Worm (Caenorhabditis elegans) whole organism, L2 larva: ENCODE results near the gene cdh-10.

Source experiments
- C34F6.9 ChIP-seq: fragments of 150-350 bp; optimal IDR thresholded peaks from 2 replicates; lab custom pipeline; 2014; ENCODE audit warnings: missing biosample characterization, missing genetic modification characterization
- F13H6.1 ChIP-seq: sonication (generic microtip); optimal IDR thresholded peaks from 2 replicates; lab custom pipeline; 2016; ENCODE audit warnings: missing genetic modification characterization, missing compliant biosample characterization
- R02D3.7 ChIP-seq: fragments of 150-350 bp; optimal IDR thresholded peaks from 2 replicates; lab custom pipeline; 2014; ENCODE audit warnings: missing biosample characterization, missing genetic modification characterization
- ZK546.5 ChIP-seq: sonication (generic microtip); optimal IDR thresholded peaks from 2 replicates; lab custom pipeline; 2017; ENCODE audit warnings: missing biosample characterization, missing genetic modification characterization
- aly-2 ChIP-seq: fragments of 150-350 bp; optimal IDR thresholded peaks from 2 replicates; lab custom pipeline; 2014; ENCODE audit warnings: missing biosample characterization, missing genetic modification characterization
- ama-1 ChIP-seq: fragments of 150-350 bp; optimal IDR thresholded peaks from 2 replicates; lab custom pipeline; 2018; ENCODE audit warnings: inconsistent platforms
- ceh-82 ChIP-seq: fragments of 150-350 bp; optimal IDR thresholded peaks from 2 replicates; lab custom pipeline; 2014; ENCODE audit warnings: missing biosample characterization, missing genetic modification characterization
- egl-27 ChIP-seq: sonication (generic microtip); optimal IDR thresholded peaks from 3 replicates; lab custom pipeline; 2017; ENCODE audit warnings: missing biosample characterization, missing genetic modification reagents, missing genetic modification characterization
- elt-1 ChIP-seq: fragments of 150-350 bp; optimal IDR thresholded peaks from 2 replicates; lab custom pipeline; 2014; ENCODE audit warnings: missing biosample characterization, missing genetic modification characterization
- elt-3 ChIP-seq: sonication (generic microtip); optimal IDR thresholded peaks from 2 replicates; lab custom pipeline; 2017; ENCODE audit warnings: missing biosample characterization, missing genetic modification characterization
- fos-1 ChIP-seq: fragments of 150-350 bp; optimal IDR thresholded peaks from 2 replicates; lab custom pipeline; 2014; ENCODE audit warnings: missing biosample characterization, missing genetic modification characterization
- gmeb-1 ChIP-seq: fragments of 150-350 bp; optimal IDR thresholded peaks from 2 replicates; lab custom pipeline; 2014; ENCODE audit warnings: missing biosample characterization, missing genetic modification characterization
- lin-11 ChIP-seq: fragments of 150-350 bp; sonication (generic microtip); optimal IDR thresholded peaks from 2 replicates; lab custom pipeline; 2014; ENCODE audit warnings: missing biosample characterization, missing genetic modification characterization, inconsistent platforms, mixed read lengths
- lin-13 ChIP-seq: fragments of 150-350 bp; optimal IDR thresholded peaks from 2 replicates; lab custom pipeline; 2014; ENCODE audit warnings: missing biosample characterization, missing genetic modification reagents, missing genetic modification characterization
- lin-39 ChIP-seq: fragments of 150-350 bp; optimal IDR thresholded peaks from 2 replicates; lab custom pipeline; 2014; ENCODE audit warnings: missing biosample characterization, missing genetic modification reagents, missing genetic modification characterization
- lsy-2 ChIP-seq, 2 experiments: fragments of 150-350 bp in 1 of 2; sonication (generic microtip) in 1 of 2; optimal IDR thresholded peaks; 2 replicates each; lab custom pipeline; 2014 to 2017; ENCODE audit warnings: missing biosample characterization in 2 of 2, missing genetic modification characterization in 2 of 2
- mab-5 ChIP-seq: fragments of 150-350 bp; optimal IDR thresholded peaks from 2 replicates; lab custom pipeline; 2014; ENCODE audit warnings: missing biosample characterization, missing genetic modification characterization
- mbf-1 ChIP-seq: sonication (generic microtip); optimal IDR thresholded peaks from 2 replicates; lab custom pipeline; 2017; ENCODE audit warnings: missing biosample characterization, missing genetic modification characterization
- mdl-1 ChIP-seq, 2 experiments: fragments of 150-350 bp in 1 of 2; sonication (generic microtip) in 1 of 2; optimal IDR thresholded peaks; 2 replicates each; lab custom pipeline; 2017; ENCODE audit warnings: missing biosample characterization in 2 of 2, missing genetic modification characterization in 2 of 2
- nhr-129 ChIP-seq: fragments of 150-350 bp; optimal IDR thresholded peaks from 2 replicates; lab custom pipeline; 2014; ENCODE audit warnings: missing biosample characterization, missing genetic modification characterization
- nhr-21 ChIP-seq: fragments of 150-350 bp; optimal IDR thresholded peaks from 2 replicates; lab custom pipeline; 2014; ENCODE audit warnings: missing biosample characterization, missing genetic modification characterization
- nhr-23 ChIP-seq: fragments of 150-350 bp; optimal IDR thresholded peaks from 2 replicates; lab custom pipeline; 2014; ENCODE audit warnings: missing biosample characterization, missing genetic modification reagents, missing genetic modification characterization
- nhr-25 ChIP-seq: fragments of 150-350 bp; sonication (generic microtip); optimal IDR thresholded peaks from 3 replicates; lab custom pipeline; 2014; ENCODE audit warnings: missing biosample characterization, missing genetic modification characterization
- nhr-6 ChIP-seq: fragments of 150-350 bp; optimal IDR thresholded peaks from 2 replicates; lab custom pipeline; 2014; ENCODE audit warnings: missing biosample characterization, missing genetic modification characterization
- nhr-77 ChIP-seq: fragments of 150-350 bp; optimal IDR thresholded peaks from 2 replicates; lab custom pipeline; 2014; ENCODE audit warnings: missing biosample characterization, missing genetic modification characterization
- peb-1 ChIP-seq: fragments of 150-350 bp; optimal IDR thresholded peaks from 2 replicates; lab custom pipeline; 2014; ENCODE audit warnings: missing biosample characterization, missing genetic modification characterization
- skn-1 ChIP-seq: sonication (generic microtip); optimal IDR thresholded peaks from 2 replicates; lab custom pipeline; 2017; ENCODE audit warnings: missing biosample characterization, missing genetic modification characterization
- sma-3 ChIP-seq: sonication (generic microtip); optimal IDR thresholded peaks from 2 replicates; lab custom pipeline; 2016; ENCODE audit warnings: missing genetic modification reagents, missing genetic modification characterization, missing compliant biosample characterization
- sma-9 ChIP-seq, 2 experiments: fragments of 150-350 bp in 1 of 2; sonication (generic microtip) in 1 of 2; optimal IDR thresholded peaks; 2 replicates each; lab custom pipeline; 2014 to 2016; ENCODE audit warnings: missing genetic modification characterization in 2 of 2, mild to moderate bottlenecking in 1 of 2, missing biosample characterization in 1 of 2, missing compliant biosample characterization in 1 of 2, missing genetic modification reagents in 1 of 2, moderate library complexity in 1 of 2
- snpc-4 ChIP-seq: fragments of 150-350 bp; optimal IDR thresholded peaks from 2 replicates; lab custom pipeline; 2014; ENCODE audit warnings: missing biosample characterization, missing genetic modification characterization
- unc-39 ChIP-seq: fragments of 150-350 bp; optimal IDR thresholded peaks from 2 replicates; lab custom pipeline; 2014; ENCODE audit warnings: missing biosample characterization, missing genetic modification characterization
- unc-55 ChIP-seq: fragments of 150-350 bp; sonication (generic microtip); optimal IDR thresholded peaks from 3 replicates; lab custom pipeline; 2014; ENCODE audit warnings: missing biosample characterization, missing genetic modification reagents, missing genetic modification characterization
- unc-62 ChIP-seq: fragments of 150-350 bp; optimal IDR thresholded peaks from 2 replicates; lab custom pipeline; 2014; ENCODE audit warnings: missing biosample characterization, missing genetic modification reagents, missing genetic modification characterization
- zag-1 ChIP-seq: fragments of 150-350 bp; optimal IDR thresholded peaks from 2 replicates; lab custom pipeline; 2014; ENCODE audit warnings: missing biosample characterization, missing genetic modification characterization
- ztf-1 ChIP-seq: fragments of 200-800 bp; sonication (Bioruptor generic); conservative IDR thresholded peaks from 2 replicates; pipeline ENCODE4 v1.3.6; 2022; ENCODE audit warnings: missing genetic modification characterization, missing compliant biosample characterization

The cdh-10 gene

DNA sequence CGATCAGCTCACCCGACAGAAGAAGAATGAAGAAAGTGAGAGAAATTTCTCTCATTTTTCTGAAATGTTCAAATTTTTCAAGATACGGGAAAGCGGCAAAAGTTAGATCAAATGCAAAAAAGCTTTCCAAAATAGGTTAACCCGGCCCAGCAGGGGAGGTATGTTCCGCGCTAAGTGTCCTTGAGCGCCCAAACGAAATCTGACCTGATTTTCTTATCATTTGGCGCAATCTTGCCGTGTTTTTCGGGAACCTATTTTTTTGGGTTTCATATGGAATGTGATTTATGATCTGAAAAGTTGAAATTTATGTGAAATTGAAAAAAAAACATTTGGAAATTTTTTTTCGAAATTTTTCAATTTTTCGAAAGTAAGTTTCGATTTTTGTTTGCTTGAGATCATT, at the start of gene cdh-10:
cdh-10 (minus strand) TSS at position 59 of the 400 bp plus-strand sequence.
- TF ChIP-seq aly-2: no peak
- no peak for TF ChIP-seq ztf-1

DNA sequence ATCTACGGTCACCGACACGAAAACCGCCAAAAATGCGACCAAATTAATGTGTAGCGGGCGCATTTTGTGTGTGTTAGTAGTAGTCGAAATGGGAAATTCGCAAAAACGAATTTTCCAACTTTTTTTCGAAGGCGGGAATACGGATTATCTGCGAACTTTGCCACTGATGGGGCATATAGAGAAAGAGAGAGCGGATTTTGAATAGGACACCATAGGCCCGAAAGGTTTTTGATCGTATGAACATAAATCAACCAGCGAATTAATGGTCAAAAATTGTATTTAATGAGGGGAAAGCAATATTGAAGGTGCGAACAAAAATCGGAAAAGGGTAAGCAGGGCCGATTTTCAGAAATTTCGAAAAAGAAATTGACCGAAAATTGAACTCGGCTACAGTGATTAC, 44.7 kb upstream of the cdh-10 start, which contains the start of gene Y69A2AR.22:
Y69A2AR.22 (minus strand) TSS at position 101 of the 400 bp plus-strand sequence.
- TF ChIP-seq nhr-23 (no peak), mbf-1 (tag; lab: Kevin White, UChicago) (no peak), nhr-25 (tag; lab: Kevin White, UChicago) (no peak)

DNA sequence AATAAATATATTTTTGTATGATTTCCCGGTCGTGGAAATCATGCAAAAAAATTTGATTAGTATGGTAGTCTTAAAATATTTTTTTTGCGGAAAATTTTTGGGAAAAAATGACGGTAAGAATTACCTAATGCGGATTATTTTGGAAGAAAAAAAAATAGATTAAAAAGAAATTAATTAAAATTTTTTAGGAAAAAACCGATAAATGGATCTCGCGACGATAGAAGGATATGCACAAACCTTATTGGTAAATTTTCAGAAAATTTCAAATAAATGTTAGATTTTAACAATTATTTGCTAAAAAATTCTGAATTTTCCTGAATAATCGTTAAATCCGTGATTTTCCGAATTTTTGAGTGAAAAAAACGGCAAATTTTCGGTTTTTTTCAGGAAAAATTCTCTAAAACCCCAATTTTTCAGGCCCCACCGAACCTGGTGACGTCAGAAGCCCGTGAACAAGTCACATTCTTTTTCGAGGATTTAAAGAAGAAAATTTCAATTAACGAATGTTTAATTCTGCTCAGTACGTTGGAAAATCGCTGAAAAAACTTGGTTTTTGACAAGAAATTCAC, 34.5 kb upstream of the cdh-10 start, which contains the start of gene Y69A2AR.16:
Y69A2AR.16 (plus strand) TSS at position 189 of the 569 bp plus-strand sequence.
- TF ChIP-seq mab-5 (tag; lab: Kevin White, UChicago) (no peak), ceh-82 (tag; lab: Kevin White, UChicago) (no peak), nhr-77 (tag; lab: Kevin White, UChicago) (no peak), lin-13 (GFP tag; lab: Kevin White, UChicago) (no peak), ZK546.5 (no peak), unc-39 (tag; lab: Kevin White, UChicago) (no peak), nhr-129 (tag; lab: Kevin White, UChicago) (no peak), lsy-2 (tag; optimal IDR thresholded peaks at IDR 0.05; lab: Kevin White, UChicago) (peak in 1 of 2 experiments; percentile 22)

DNA sequence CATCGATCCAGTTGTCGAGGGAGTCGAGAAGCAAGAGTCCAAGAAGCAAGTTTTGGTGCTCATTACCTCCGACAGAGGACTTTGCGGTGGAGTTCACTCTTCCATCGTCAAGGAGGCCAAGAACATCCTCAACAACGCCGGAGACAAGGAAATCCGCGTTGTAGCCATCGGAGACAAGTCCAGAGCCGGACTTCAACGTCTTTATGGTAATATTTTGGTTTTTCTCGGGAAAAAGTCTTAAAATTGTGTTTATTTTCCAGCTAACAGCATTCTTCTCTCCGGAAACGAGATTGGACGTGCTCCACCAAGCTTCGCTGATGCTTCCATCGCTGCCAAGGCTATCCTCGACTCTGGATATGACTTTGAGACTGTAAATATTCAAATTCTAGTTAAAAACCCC, 32.9 kb upstream of the cdh-10 start:
- TF ChIP-seq nhr-21 (tag; lab: Kevin White, UChicago) (no peak), unc-39 (tag; lab: Kevin White, UChicago) (no peak), nhr-23 (no peak), gmeb-1 (no peak), F13H6.1 (tag; lab: Kevin White, UChicago) (no peak), lin-13 (GFP tag; lab: Kevin White, UChicago) (no peak), fos-1 (tag; lab: Kevin White, UChicago) (no peak), elt-1 (tag; lab: Kevin White, UChicago) (no peak), snpc-4 (no peak), mdl-1 (tag; optimal IDR thresholded peaks at IDR 0.05; lab: Kevin White, UChicago) (no peak)
- TF ChIP-seq, all 48 proteins: peak for 0

DNA sequence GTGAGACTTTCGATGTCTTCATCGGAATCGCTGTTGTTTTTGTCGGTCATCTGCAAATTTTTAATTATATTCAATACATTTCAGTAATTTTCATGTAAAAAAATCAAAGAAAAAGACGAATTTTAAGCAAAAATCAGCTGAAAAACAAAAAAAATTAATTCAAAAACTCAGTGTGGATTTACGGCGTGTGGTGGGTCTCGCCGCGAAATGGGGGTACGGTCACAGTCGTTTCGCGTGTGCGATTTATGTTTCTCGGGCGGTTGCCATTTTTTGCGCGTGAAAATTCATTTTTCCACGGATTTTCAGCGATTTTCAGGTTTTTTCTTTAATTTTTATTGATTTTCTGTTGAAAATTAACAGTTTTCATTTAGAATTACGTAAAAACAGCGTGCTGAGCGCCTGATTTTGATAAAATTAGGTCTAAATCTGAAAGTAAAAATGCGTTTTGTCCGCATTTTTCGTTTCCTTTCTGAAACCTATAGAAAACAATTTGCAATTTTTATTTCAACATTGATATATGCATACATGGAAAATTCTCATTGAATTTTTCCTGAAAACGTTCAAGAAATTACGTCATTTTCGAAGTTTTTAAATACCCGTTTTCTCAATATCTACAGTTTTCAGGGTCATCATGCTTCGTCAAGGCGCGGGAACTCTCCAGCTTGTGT, 32.1 kb upstream of the cdh-10 start, which contains the start of the genes ccdc-12 and Y69A2AR.18:
ccdc-12 (minus strand) TSS at position 57 of the 668 bp plus-strand sequence.
Y69A2AR.18 (plus strand) TSS at position 618 of the 668 bp plus-strand sequence.
- TF ChIP-seq aly-2 (no peak), mab-5 (tag; lab: Kevin White, UChicago) (peak; percentile 15), R02D3.7 (tag; lab: Kevin White, UChicago) (peak; percentile 50), sma-3 (GFP tag; lab: Kevin White, UChicago) (peak; percentile 55), gmeb-1 (peak; percentile 73), lin-11 (peak; percentile 73), lsy-2 (tag; optimal IDR thresholded peaks at IDR 0.05; lab: Kevin White, UChicago) (peak; percentile 96 to 98), mdl-1 (tag; optimal IDR thresholded peaks at IDR 0.05; lab: Kevin White, UChicago) (no peak), C34F6.9 (tag; lab: Kevin White, UChicago) (no peak), nhr-129 (tag; lab: Kevin White, UChicago) (peak; percentile 45), unc-55 (GFP tag; lab: Kevin White, UChicago) (peak; percentile 86), F13H6.1 (tag; lab: Kevin White, UChicago) (peak; percentile 48), snpc-4 (peak; percentile 18), fos-1 (tag; lab: Kevin White, UChicago) (peak; percentile 3), ama-1 (no peak)

DNA sequence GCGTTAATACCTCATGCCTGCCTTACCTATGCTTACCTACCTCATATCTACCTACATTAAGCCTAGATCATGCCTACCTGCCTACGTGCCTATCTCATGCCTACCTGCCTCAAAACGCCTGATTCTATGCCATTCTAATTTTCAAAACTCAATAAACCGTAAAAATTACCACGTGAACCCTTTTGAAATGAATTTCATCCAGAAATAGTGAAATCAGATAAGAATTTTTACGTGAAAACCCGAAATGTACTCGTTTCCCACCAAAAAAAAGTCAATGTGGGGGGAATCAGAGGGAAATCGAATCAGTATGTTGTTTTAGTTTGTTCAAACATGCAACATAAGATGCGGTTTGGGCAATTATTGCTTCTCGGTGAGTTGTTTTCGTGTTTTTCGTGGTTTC, 25.4 kb upstream of the cdh-10 start, which contains the start of gene Y69A2AR.19:
Y69A2AR.19 (plus strand) TSS at position 301 of the 400 bp plus-strand sequence.
- no peak for TF ChIP-seq lin-11
- no peak for TF ChIP-seq nhr-6 (tag; lab: Kevin White, UChicago)

DNA sequence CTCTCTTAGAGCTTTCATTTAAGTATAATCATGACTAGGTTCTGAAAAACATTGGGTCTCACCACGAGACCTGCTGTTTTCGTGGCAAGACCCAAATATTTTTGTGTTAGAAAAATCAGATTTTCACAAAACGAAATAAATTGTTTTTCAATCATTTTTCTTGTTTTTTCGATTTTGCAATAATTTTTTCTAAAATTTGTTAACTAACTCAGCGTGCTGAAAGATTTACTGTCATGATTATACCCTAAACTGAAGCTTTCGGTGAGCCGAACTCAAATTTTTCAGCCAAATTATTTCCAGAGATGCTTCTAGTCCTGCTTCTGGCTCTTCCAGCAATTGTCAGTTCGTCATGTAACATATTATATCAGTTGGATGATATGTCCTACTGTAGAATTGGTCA, 18.8 kb upstream of the cdh-10 start, which contains the start of gene Y69A2AL.2:
Y69A2AL.2 (plus strand) TSS at position 301 of the 400 bp plus-strand sequence.
- TF ChIP-seq zag-1 (tag; lab: Kevin White, UChicago) (no peak), ztf-1 (no peak), lin-39 (tag; lab: Kevin White, UChicago) (no peak), C34F6.9 (tag; lab: Kevin White, UChicago) (no peak), sma-9 (GFP tag; optimal IDR thresholded peaks at IDR 0.05; lab: Kevin White, UChicago) (no peak), sma-9 (tag; optimal IDR thresholded peaks at IDR 0.05; lab: Kevin White, UChicago) (no peak), unc-62 (GFP tag; lab: Kevin White, UChicago) (no peak), fos-1 (tag; lab: Kevin White, UChicago) (no peak), ZK546.5 (no peak), peb-1 (tag; lab: Kevin White, UChicago) (no peak), mab-5 (tag; lab: Kevin White, UChicago) (no peak), elt-1 (tag; lab: Kevin White, UChicago) (no peak), nhr-77 (tag; lab: Kevin White, UChicago) (no peak), elt-3 (tag; lab: Kevin White, UChicago) (no peak), lsy-2 (tag; optimal IDR thresholded peaks at IDR 0.05; lab: Kevin White, UChicago) (no peak), egl-27 (tag; lab: Kevin White, UChicago) (no peak), nhr-129 (tag; lab: Kevin White, UChicago) (no peak), skn-1 (tag; lab: Kevin White, UChicago) (no peak), mdl-1 (tag; optimal IDR thresholded peaks at IDR 0.05; lab: Kevin White, UChicago) (no peak)
